Fruit fly (Drosophila melanogaster) whole organism, embryonic: ENCODE results near the gene CG10874.
A peak's percentile ranks its signal among the peaks of the same experiment; 100 is the strongest.

Experiments
- ATbp ChIP-seq: fragments of 200-800 bp; sonication (Bioruptor generic); optimal IDR thresholded peaks from 2 replicates; lab custom pipeline; 2017; ENCODE audit warnings: missing biosample characterization, mild to moderate bottlenecking, missing genetic modification characterization, missing genetic modification reagents
- Adf1 ChIP-seq: fragments of 200-800 bp; sonication (Bioruptor generic); IDR thresholded peaks from 2 replicates; pipeline ENCODE4 v1.3.6; 2022; ENCODE audit warnings: missing biosample characterization, missing genetic modification characterization
- Awh ChIP-seq: fragments of 200-800 bp; sonication (Bioruptor generic); IDR thresholded peaks from 2 replicates; pipeline ENCODE4, ENCODE4 v1.3.6; 2022; ENCODE audit warnings: missing biosample characterization, missing genetic modification characterization
- B-H2 ChIP-seq: fragments of 200-800 bp; sonication (Bioruptor generic); optimal IDR thresholded peaks from 2 replicates; lab custom pipeline; 2018; ENCODE audit warnings: missing biosample characterization, mild to moderate bottlenecking, missing genetic modification characterization
- Bgb ChIP-seq: fragments of 200-800 bp; sonication (Bioruptor generic); IDR thresholded peaks from 2 replicates; pipeline ENCODE4 v1.3.6; 2022; ENCODE audit warnings: missing biosample characterization, missing genetic modification characterization; ENCODE audit not compliant: partially characterized antibody
- Bteb2 ChIP-seq: fragments of 200-800 bp; sonication (Bioruptor generic); optimal IDR thresholded peaks from 2 replicates; lab custom pipeline; 2016; ENCODE audit warnings: missing biosample characterization, missing genetic modification characterization
- CG11456 ChIP-seq: fragments of 200-800 bp; sonication (Bioruptor generic); IDR thresholded peaks from 3 replicates; pipeline ENCODE4 v1.3.6; 2022; ENCODE audit warnings: missing biosample characterization, missing genetic modification characterization
- CG11695 ChIP-seq: fragments of 200-800 bp; sonication (Bioruptor generic); IDR thresholded peaks from 3 replicates; pipeline ENCODE4 v1.3.6; 2022; ENCODE audit warnings: missing biosample characterization, missing genetic modification characterization
- CG11696 ChIP-seq: fragments of 200-800 bp; sonication (Bioruptor generic); IDR thresholded peaks from 2 replicates; pipeline ENCODE4 v1.3.6; 2022; ENCODE audit warnings: missing biosample characterization, missing genetic modification characterization
- CG12659 ChIP-seq: fragments of 200-800 bp; sonication (Bioruptor generic); optimal IDR thresholded peaks from 3 replicates; lab custom pipeline; 2017; ENCODE audit warnings: mild to moderate bottlenecking, missing biosample characterization, missing genetic modification reagents, missing genetic modification characterization
- CG13424 ChIP-seq: fragments of 200-800 bp; sonication (Bioruptor generic); optimal IDR thresholded peaks from 2 replicates; lab custom pipeline; 2019; ENCODE audit warnings: missing biosample characterization, mild to moderate bottlenecking, missing genetic modification characterization, moderate library complexity
- CG18764 ChIP-seq: fragments of 200-800 bp; sonication (Bioruptor generic); optimal IDR thresholded peaks from 3 replicates; lab custom pipeline; 2016; ENCODE audit warnings: missing biosample characterization, missing genetic modification characterization
- CG34422 ChIP-seq: fragments of 200-800 bp; sonication (Bioruptor generic); IDR thresholded peaks from 3 replicates; pipeline ENCODE4 v1.3.6; 2022; ENCODE audit warnings: missing biosample characterization, missing genetic modification characterization
- CG4328 ChIP-seq: fragments of 200-800 bp; sonication (Bioruptor generic); optimal IDR thresholded peaks from 3 replicates; lab custom pipeline; 2017; ENCODE audit warnings: missing biosample characterization, missing genetic modification reagents, missing genetic modification characterization
- CG43689 ChIP-seq: fragments of 200-800 bp; sonication (Bioruptor generic); IDR thresholded peaks from 2 replicates; pipeline ENCODE4 v1.3.6; 2022; ENCODE audit warnings: missing biosample characterization, missing genetic modification characterization
- CG6654 ChIP-seq: fragments of 200-800 bp; sonication (Bioruptor generic); optimal IDR thresholded peaks from 2 replicates; lab custom pipeline; 2017; ENCODE audit warnings: missing biosample characterization, mild to moderate bottlenecking, missing genetic modification characterization
- CG7372 ChIP-seq: fragments of 200-800 bp; sonication (Bioruptor generic); IDR thresholded peaks from 2 replicates; pipeline ENCODE4 v1.3.6; 2022; ENCODE audit warnings: missing biosample characterization, missing genetic modification characterization
- CG8290 ChIP-seq, 3 experiments: fragments of 200-800 bp; sonication (Bioruptor generic); optimal IDR thresholded peaks; 2 replicates each; lab custom pipeline; 2016 to 2019; ENCODE audit warnings: missing biosample characterization in 3 of 3, missing genetic modification characterization in 3 of 3, mild to moderate bottlenecking in 2 of 3, moderate library complexity in 1 of 3
- CG9876 ChIP-seq: fragments of 200-800 bp; sonication (Bioruptor generic); optimal IDR thresholded peaks from 2 replicates; lab custom pipeline; 2016; ENCODE audit warnings: missing biosample characterization, missing genetic modification characterization
- Chrac-16 ChIP-seq: fragments of 200-800 bp; sonication (Bioruptor generic); optimal IDR thresholded peaks from 3 replicates; lab custom pipeline; 2016; ENCODE audit warnings: missing biosample characterization, missing genetic modification characterization
- Dfd ChIP-seq, 2 experiments: fragments of >200 bp; optimal IDR thresholded peaks; 2 replicates each; lab custom pipeline; 2017; ENCODE audit warnings: missing biosample characterization in 2 of 2, missing genetic modification characterization in 2 of 2
- Doc2 ChIP-seq: fragments of 200-800 bp; sonication (Bioruptor generic); IDR thresholded peaks from 2 replicates; pipeline ENCODE4 v1.3.6; 2022; ENCODE audit warnings: missing biosample characterization, missing genetic modification characterization
- Gug ChIP-seq: fragments of 200-800 bp; sonication (Bioruptor generic); IDR thresholded peaks from 4 replicates; pipeline ENCODE4 v1.3.6; 2022; ENCODE audit warnings: missing biosample characterization, missing genetic modification characterization
- HmgZ ChIP-seq: fragments of 200-800 bp; sonication (Bioruptor generic); optimal IDR thresholded peaks from 2 replicates; lab custom pipeline; 2018; ENCODE audit warnings: missing biosample characterization, mild to moderate bottlenecking, missing genetic modification characterization
- Nf-YA ChIP-seq: fragments of 200-800 bp; sonication (Bioruptor generic); IDR thresholded peaks from 2 replicates; pipeline ENCODE4 v1.3.6; 2022; ENCODE audit warnings: missing biosample characterization, missing genetic modification characterization
- Oaz ChIP-seq: fragments of 200-800 bp; sonication (Bioruptor generic); IDR thresholded peaks from 2 replicates; pipeline ENCODE4 v1.3.6; 2022; ENCODE audit warnings: missing biosample characterization, missing genetic modification characterization
- Optix ChIP-seq: fragments of 200-800 bp; sonication (Bioruptor generic); IDR thresholded peaks from 3 replicates; pipeline ENCODE4 v1.3.6; 2022; ENCODE audit warnings: missing biosample characterization, missing genetic modification characterization
- Pdp1 ChIP-seq, 2 experiments: fragments of 200-800 bp; sonication (Bioruptor generic); optimal IDR thresholded peaks; 3 replicates each; lab custom pipeline; 2016; ENCODE audit warnings: missing biosample characterization in 2 of 2, missing genetic modification characterization in 2 of 2, mild to moderate bottlenecking in 1 of 2, moderate library complexity in 1 of 2
- Six4 ChIP-seq: fragments of 200-800 bp; sonication (Bioruptor generic); optimal IDR thresholded peaks from 2 replicates; lab custom pipeline; 2016; ENCODE audit warnings: missing biosample characterization, missing genetic modification characterization
- Trl ChIP-seq, 3 experiments: fragments of >200 bp in 2 of 3; fragments of 200-800 bp in 1 of 3; sonication (Bioruptor generic) in 1 of 3; optimal IDR thresholded peaks; 2 replicates in 1 of 3; 3 replicates in 2 of 3; lab custom pipeline; 2016 to 2017; ENCODE audit warnings: missing biosample characterization in 1 of 3, missing genetic modification characterization in 1 of 3
- Vsx1 ChIP-seq: fragments of 200-800 bp; sonication (Bioruptor generic); optimal IDR thresholded peaks from 2 replicates; lab custom pipeline; 2017; ENCODE audit warnings: missing biosample characterization, mild to moderate bottlenecking, missing genetic modification characterization, missing genetic modification reagents
- ase ChIP-seq: fragments of 200-800 bp; sonication (Bioruptor generic); IDR thresholded peaks from 3 replicates; pipeline ENCODE4 v1.3.6; 2022; ENCODE audit warnings: missing biosample characterization, missing genetic modification characterization
- bbx ChIP-seq: fragments of 200-800 bp; sonication (Bioruptor generic); IDR thresholded peaks from 2 replicates; pipeline ENCODE4 v1.3.6; 2022; ENCODE audit warnings: missing biosample characterization, missing genetic modification characterization; ENCODE audit not compliant: partially characterized antibody
- cg ChIP-seq: fragments of 200-800 bp; sonication (Bioruptor generic); optimal IDR thresholded peaks from 3 replicates; lab custom pipeline; 2019; ENCODE audit warnings: missing biosample characterization, mild to moderate bottlenecking, missing genetic modification characterization, moderate library complexity
- crc ChIP-seq: fragments of 200-800 bp; sonication (Bioruptor generic); optimal IDR thresholded peaks from 2 replicates; lab custom pipeline; 2016; ENCODE audit warnings: missing biosample characterization, missing genetic modification characterization
- da ChIP-seq: fragments of 200-800 bp; sonication (Bioruptor generic); optimal IDR thresholded peaks from 2 replicates; lab custom pipeline; 2016; ENCODE audit warnings: missing biosample characterization, missing genetic modification characterization
- dm ChIP-seq: fragments of 200-800 bp; sonication (Bioruptor generic); optimal IDR thresholded peaks from 3 replicates; lab custom pipeline; 2016; ENCODE audit warnings: missing biosample characterization, missing genetic modification characterization
- fru ChIP-seq: fragments of >200 bp; optimal IDR thresholded peaks from 2 replicates; lab custom pipeline; 2017
- gem ChIP-seq: fragments of 200-800 bp; sonication (Bioruptor generic); optimal IDR thresholded peaks from 2 replicates; lab custom pipeline; 2019; ENCODE audit warnings: missing biosample characterization, mild to moderate bottlenecking, missing genetic modification characterization, moderate library complexity
- inv ChIP-seq: fragments of 200-800 bp; sonication (Bioruptor generic); IDR thresholded peaks from 2 replicates; pipeline ENCODE4 v1.3.6; 2022; ENCODE audit warnings: missing biosample characterization, missing genetic modification characterization; ENCODE audit not compliant: partially characterized antibody
- mam ChIP-seq: fragments of 200-800 bp; sonication (Bioruptor generic); optimal IDR thresholded peaks from 3 replicates; lab custom pipeline; 2016; ENCODE audit warnings: missing biosample characterization, missing genetic modification characterization
- odd ChIP-seq: fragments of 200-800 bp; sonication (Bioruptor generic); optimal IDR thresholded peaks from 2 replicates; lab custom pipeline; 2017; ENCODE audit warnings: missing biosample characterization, mild to moderate bottlenecking, missing genetic modification characterization
- org-1 ChIP-seq: fragments of 200-800 bp; sonication (Bioruptor generic); optimal IDR thresholded peaks from 2 replicates; lab custom pipeline; 2017; ENCODE audit warnings: missing biosample characterization, missing genetic modification characterization
- otp ChIP-seq: fragments of 200-800 bp; sonication (Bioruptor generic); IDR thresholded peaks from 3 replicates; pipeline ENCODE4, ENCODE4 v1.3.6; 2022; ENCODE audit warnings: missing biosample characterization, missing genetic modification characterization
- pan ChIP-seq, 4 experiments: fragments of >200 bp in 3 of 4; fragments of 200-800 bp in 1 of 4; sonication (Bioruptor generic) in 1 of 4; optimal IDR thresholded peaks in 3 of 4; IDR thresholded peaks in 1 of 4; 2 replicates each; pipeline versions ENCODE4 v1.3.6 to Lab custom; 2017 to 2022; ENCODE audit warnings: missing biosample characterization in 2 of 4, missing genetic modification characterization in 2 of 4, mixed read lengths in 1 of 4
- pzg ChIP-seq: fragments of 200-800 bp; sonication (Bioruptor generic); optimal IDR thresholded peaks from 3 replicates; lab custom pipeline; 2018; ENCODE audit warnings: missing biosample characterization, mild to moderate bottlenecking, missing genetic modification characterization, moderate library complexity
- sqz ChIP-seq: fragments of 200-800 bp; sonication (Bioruptor generic); optimal IDR thresholded peaks from 3 replicates; lab custom pipeline; 2018; ENCODE audit warnings: missing biosample characterization, mild to moderate bottlenecking, missing genetic modification characterization
- stwl ChIP-seq: fragments of 200-800 bp; sonication (Bioruptor generic); optimal IDR thresholded peaks from 3 replicates; lab custom pipeline; 2018; ENCODE audit warnings: missing biosample characterization, mild to moderate bottlenecking, missing genetic modification characterization, moderate library complexity
- wor ChIP-seq: fragments of 200-800 bp; sonication (Bioruptor generic); IDR thresholded peaks from 2 replicates; pipeline ENCODE4 v1.3.6; 2022; ENCODE audit warnings: missing biosample characterization, missing genetic modification characterization

CG10874 gene

dm6 chr2L:2168184-2168893 lies 23.8 kb downstream of the CG10874 start (continued):
- no peak for TF ChIP-seq Six4 (GFP tag; lab: Kevin White, UChicago)
- no peak for TF ChIP-seq CG43689 (GFP tag; lab: Robert Waterston, UW)
- TF ChIP-seq CG11456 (GFP tag; lab: Robert Waterston, UW) = no peak
- peak; percentile 77 for TF ChIP-seq ATbp (GFP tag; lab: Kevin White, UChicago)
- peak; percentile 29 for TF ChIP-seq gem (tag; lab: Kevin White, UChicago)
- TF ChIP-seq HmgZ (tag; lab: Kevin White, UChicago) = peak; percentile 24
- TF ChIP-seq wor (GFP tag; lab: Robert Waterston, UW) = no peak
- TF ChIP-seq stwl (tag; lab: Kevin White, UChicago) = no peak
- TF ChIP-seq pzg (GFP tag; lab: Kevin White, UChicago) = no peak
- no peak for TF ChIP-seq pan (optimal IDR thresholded peaks at IDR 0.05; lab: Kevin White, UChicago)
- peak in 1 of 2 experiments; percentile 41 for TF ChIP-seq pan (GFP tag; optimal IDR thresholded peaks at IDR 0.05 in 1 of 2, IDR thresholded peaks at IDR 0.05 in 1 of 2)
- TF ChIP-seq Dfd (GFP tag; optimal IDR thresholded peaks at IDR 0.05; lab: Kevin White, UChicago) = no peak
- no peak for TF ChIP-seq CG11695
- peak; percentile 22 for TF ChIP-seq org-1 (GFP tag; lab: Kevin White, UChicago)
- TF ChIP-seq Chrac-16 (GFP tag; lab: Kevin White, UChicago) = no peak
- no peak for TF ChIP-seq Bgb (GFP tag; lab: Robert Waterston, UW)
- no peak for TF ChIP-seq da (GFP tag; lab: Kevin White, UChicago)
- TF ChIP-seq Trl (optimal IDR thresholded peaks at IDR 0.05; lab: Kevin White, UChicago) = no peak
- no peak for TF ChIP-seq Trl (GFP tag; optimal IDR thresholded peaks at IDR 0.05; lab: Kevin White, UChicago)
- TF ChIP-seq CG18764 (GFP tag; lab: Kevin White, UChicago) = no peak
- TF ChIP-seq Adf1 = no peak
- no peak for TF ChIP-seq CG34422 (GFP tag; lab: Robert Waterston, UW)
- no peak for TF ChIP-seq dm
- TF ChIP-seq CG7372 (GFP tag; lab: Robert Waterston, UW) = no peak
- TF ChIP-seq Bteb2 (GFP tag; lab: Kevin White, UChicago) = no peak
- no peak for TF ChIP-seq Gug (GFP tag; lab: Robert Waterston, UW)
- TF ChIP-seq Pdp1 (GFP tag; optimal IDR thresholded peaks at IDR 0.05; lab: Kevin White, UChicago) = peak in 1 of 2 experiments; percentile 65
- no peak for TF ChIP-seq CG11696
- peak; percentile 34 for TF ChIP-seq B-H2
- no peak for TF ChIP-seq inv (GFP tag; lab: Robert Waterston, UW)
- no peak for TF ChIP-seq mam (GFP tag; lab: Kevin White, UChicago)
- TF ChIP-seq fru (lab: Kevin White, UChicago) = no peak
- no peak for TF ChIP-seq ase (GFP tag; lab: Robert Waterston, UW)
- TF ChIP-seq CG6654 (GFP tag; lab: Kevin White, UChicago) = no peak
- no peak for TF ChIP-seq Oaz (GFP tag; lab: Robert Waterston, UW)
- no peak for TF ChIP-seq crc (GFP tag; lab: Kevin White, UChicago)
- no peak for TF ChIP-seq bbx (GFP tag; lab: Robert Waterston, UW)
- TF ChIP-seq Doc2 (GFP tag; lab: Robert Waterston, UW) = no peak
- TF ChIP-seq cg (GFP tag; lab: Kevin White, UChicago) = peak; percentile 30
- peak; percentile 32 for TF ChIP-seq CG13424 (tag; lab: Kevin White, UChicago)
- TF ChIP-seq CG8290 (GFP tag; optimal IDR thresholded peaks at IDR 0.05; lab: Kevin White, UChicago) = no peak
- peak in 1 of 2 experiments; percentile 57 for TF ChIP-seq CG8290 (tag; optimal IDR thresholded peaks at IDR 0.05; lab: Kevin White, UChicago)
- peak; percentile 67 for TF ChIP-seq odd (GFP tag; lab: Kevin White, UChicago)
- TF ChIP-seq CG12659 (GFP tag; lab: Kevin White, UChicago) = peak; percentile 17
- no peak for TF ChIP-seq sqz (GFP tag; lab: Kevin White, UChicago)
- TF ChIP-seq CG4328 (GFP tag; lab: Kevin White, UChicago) = peak; percentile 33
- peak; percentile 45; the same call in 1 of the 3 replicates for TF ChIP-seq otp
- no peak for TF ChIP-seq Optix (GFP tag; lab: Robert Waterston, UW)
- TF ChIP-seq Nf-YA (GFP tag; lab: Robert Waterston, UW) = no peak
- TF ChIP-seq Awh = no peak
- TF ChIP-seq Vsx1 (GFP tag; lab: Kevin White, UChicago) = no peak
- TF ChIP-seq CG9876 (GFP tag; lab: Kevin White, UChicago) = no peak
